Worm (Caenorhabditis elegans) whole organism, L3 larva: ENCODE results near the gene lgc-26.

Experiments
- R02D3.7 ChIP-seq: fragments of 150-350 bp; optimal IDR thresholded peaks from 2 replicates; lab custom pipeline; 2014; ENCODE audit warnings: missing biosample characterization, missing genetic modification characterization
- aly-2 ChIP-seq: fragments of 150-350 bp; optimal IDR thresholded peaks from 2 replicates; lab custom pipeline; 2014; ENCODE audit warnings: missing biosample characterization, missing genetic modification characterization
- ama-1 ChIP-seq: fragments of 150-350 bp; optimal IDR thresholded peaks from 2 replicates; lab custom pipeline; 2018
- ceh-16 ChIP-seq: sonication (generic microtip); optimal IDR thresholded peaks from 2 replicates; lab custom pipeline; 2017; ENCODE audit warnings: missing biosample characterization, missing genetic modification characterization
- ceh-28 ChIP-seq: fragments of 150-350 bp; optimal IDR thresholded peaks from 2 replicates; lab custom pipeline; 2014; ENCODE audit warnings: missing biosample characterization, missing genetic modification reagents, missing genetic modification characterization
- ceh-82 ChIP-seq: fragments of 150-350 bp; optimal IDR thresholded peaks from 2 replicates; lab custom pipeline; 2014; ENCODE audit warnings: missing biosample characterization, missing genetic modification characterization
- ceh-9 ChIP-seq: sonication (generic microtip); optimal IDR thresholded peaks from 2 replicates; lab custom pipeline; 2018; ENCODE audit warnings: missing biosample characterization, missing genetic modification characterization
- daf-12 ChIP-seq: fragments of 150-350 bp; optimal IDR thresholded peaks from 2 replicates; lab custom pipeline; 2014; ENCODE audit warnings: missing biosample characterization, missing genetic modification reagents, missing genetic modification characterization
- egl-5 ChIP-seq: fragments of 150-350 bp; optimal IDR thresholded peaks from 2 replicates; lab custom pipeline; 2017; ENCODE audit warnings: missing biosample characterization, missing genetic modification reagents, missing genetic modification characterization, inconsistent platforms
- elt-2 ChIP-seq: sonication (generic microtip); optimal IDR thresholded peaks from 2 replicates; lab custom pipeline; 2016; ENCODE audit warnings: missing genetic modification reagents, mild to moderate bottlenecking, missing genetic modification characterization, missing compliant biosample characterization
- elt-3 ChIP-seq, 3 experiments: fragments of 150-350 bp in 1 of 3; sonication (generic microtip) in 2 of 3; optimal IDR thresholded peaks; 2 replicates in 2 of 3; 4 replicates in 1 of 3; lab custom pipeline; 2014 to 2017; ENCODE audit warnings: missing biosample characterization in 3 of 3, missing genetic modification characterization in 3 of 3
- fkh-10 ChIP-seq: sonication (generic microtip); optimal IDR thresholded peaks from 2 replicates; lab custom pipeline; 2017; ENCODE audit warnings: missing biosample characterization, missing genetic modification reagents, missing genetic modification characterization
- fkh-2 ChIP-seq: fragments of 150-350 bp; optimal IDR thresholded peaks from 2 replicates; lab custom pipeline; 2014; ENCODE audit warnings: missing biosample characterization, missing genetic modification reagents, missing genetic modification characterization
- fos-1 ChIP-seq: fragments of 150-350 bp; optimal IDR thresholded peaks from 2 replicates; lab custom pipeline; 2014; ENCODE audit warnings: missing biosample characterization, missing genetic modification characterization
- hmg-11 ChIP-seq: sonication (generic microtip); optimal IDR thresholded peaks from 2 replicates; lab custom pipeline; 2016; ENCODE audit warnings: missing genetic modification characterization, missing compliant biosample characterization
- jun-1 ChIP-seq: fragments of 150-350 bp; optimal IDR thresholded peaks from 2 replicates; lab custom pipeline; 2014; ENCODE audit warnings: missing biosample characterization, missing genetic modification reagents, missing genetic modification characterization
- lin-15B ChIP-seq: fragments of 150-350 bp; optimal IDR thresholded peaks from 2 replicates; lab custom pipeline; 2014; ENCODE audit warnings: missing biosample characterization, missing genetic modification characterization
- mdl-1 ChIP-seq: fragments of 150-350 bp; optimal IDR thresholded peaks from 2 replicates; lab custom pipeline; 2014; ENCODE audit warnings: missing biosample characterization, missing genetic modification characterization
- nfya-1 ChIP-seq: sonication (generic microtip); optimal IDR thresholded peaks from 2 replicates; lab custom pipeline; 2017; ENCODE audit warnings: missing genetic modification characterization, mild to moderate bottlenecking, missing compliant biosample characterization, antibody characterized with exemption, moderate library complexity; ENCODE audit not compliant: insufficient read depth
- nhr-11 ChIP-seq: fragments of 150-350 bp; optimal IDR thresholded peaks from 2 replicates; lab custom pipeline; 2014; ENCODE audit warnings: missing biosample characterization, missing genetic modification characterization
- nhr-12 ChIP-seq: fragments of 150-350 bp; optimal IDR thresholded peaks from 2 replicates; lab custom pipeline; 2014; ENCODE audit warnings: missing biosample characterization, missing genetic modification characterization
- nhr-23 ChIP-seq: fragments of 150-350 bp; optimal IDR thresholded peaks from 2 replicates; lab custom pipeline; 2014; ENCODE audit warnings: missing biosample characterization, missing genetic modification reagents, missing genetic modification characterization
- nhr-237 ChIP-seq: fragments of 150-350 bp; optimal IDR thresholded peaks from 2 replicates; lab custom pipeline; 2014; ENCODE audit warnings: missing biosample characterization, missing genetic modification characterization
- nhr-25 ChIP-seq: sonication (generic microtip); optimal IDR thresholded peaks from 2 replicates; lab custom pipeline; 2017; ENCODE audit warnings: missing biosample characterization, missing genetic modification characterization
- nhr-28 ChIP-seq: fragments of 150-350 bp; optimal IDR thresholded peaks from 2 replicates; lab custom pipeline; 2014; ENCODE audit warnings: missing biosample characterization, missing genetic modification characterization
- nhr-67 ChIP-seq: fragments of 150-350 bp; optimal IDR thresholded peaks from 2 replicates; lab custom pipeline; 2014; ENCODE audit warnings: missing biosample characterization, missing genetic modification characterization
- nhr-76 ChIP-seq: fragments of 150-350 bp; sonication (generic microtip); optimal IDR thresholded peaks from 5 replicates; lab custom pipeline; 2014; ENCODE audit warnings: missing biosample characterization, missing genetic modification characterization
- nhr-77 ChIP-seq: fragments of 150-350 bp; optimal IDR thresholded peaks from 2 replicates; lab custom pipeline; 2014; ENCODE audit warnings: missing biosample characterization, missing genetic modification characterization
- skn-1 ChIP-seq: fragments of 150-350 bp; optimal IDR thresholded peaks from 2 replicates; lab custom pipeline; 2014; ENCODE audit warnings: missing biosample characterization, missing genetic modification characterization
- snpc-4 ChIP-seq: fragments of 150-350 bp; optimal IDR thresholded peaks from 2 replicates; lab custom pipeline; 2014; ENCODE audit warnings: missing biosample characterization, missing genetic modification characterization
- unc-39 ChIP-seq: sonication (generic microtip); optimal IDR thresholded peaks from 4 replicates; lab custom pipeline; 2017; ENCODE audit warnings: missing biosample characterization, missing genetic modification characterization
- unc-62 ChIP-seq: fragments of 150-350 bp; sonication (generic microtip); optimal IDR thresholded peaks from 4 replicates; lab custom pipeline; 2014; ENCODE audit warnings: missing biosample characterization, missing genetic modification reagents, missing genetic modification characterization
- zag-1 ChIP-seq: fragments of 150-350 bp; optimal IDR thresholded peaks from 2 replicates; lab custom pipeline; 2014; ENCODE audit warnings: missing biosample characterization, missing genetic modification characterization
- ztf-11 ChIP-seq: fragments of 150-350 bp; optimal IDR thresholded peaks from 2 replicates; lab custom pipeline; 2014; ENCODE audit warnings: missing biosample characterization, missing genetic modification characterization
- ztf-4 ChIP-seq: fragments of 150-350 bp; optimal IDR thresholded peaks from 2 replicates; lab custom pipeline; 2014; ENCODE audit warnings: missing biosample characterization, missing genetic modification characterization

The lgc-26 gene

DNA sequence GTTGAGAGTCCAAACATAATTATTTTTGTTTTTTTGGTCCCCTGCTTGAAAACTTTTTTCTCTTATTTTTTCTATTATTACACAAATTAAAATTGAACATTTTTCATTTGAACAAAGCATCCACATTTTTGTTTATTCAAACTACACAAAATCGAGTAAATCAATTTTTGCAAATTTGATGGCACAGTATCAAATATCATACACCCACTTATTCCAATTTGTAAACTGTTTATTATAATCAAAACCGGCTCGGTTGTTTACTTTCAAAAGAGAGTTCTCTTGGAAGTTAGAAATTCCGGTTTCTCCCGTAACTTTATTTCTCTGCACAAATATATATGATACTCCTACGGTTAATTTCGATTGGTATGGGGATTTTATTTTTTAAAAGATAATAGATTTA is at the start of gene lgc-26:
Gene lgc-26, plus strand, starts transcription at position 301 of the 400 bp plus-strand sequence.
- no peak for TF ChIP-seq egl-5 (tag; lab: Kevin White, UChicago)

DNA sequence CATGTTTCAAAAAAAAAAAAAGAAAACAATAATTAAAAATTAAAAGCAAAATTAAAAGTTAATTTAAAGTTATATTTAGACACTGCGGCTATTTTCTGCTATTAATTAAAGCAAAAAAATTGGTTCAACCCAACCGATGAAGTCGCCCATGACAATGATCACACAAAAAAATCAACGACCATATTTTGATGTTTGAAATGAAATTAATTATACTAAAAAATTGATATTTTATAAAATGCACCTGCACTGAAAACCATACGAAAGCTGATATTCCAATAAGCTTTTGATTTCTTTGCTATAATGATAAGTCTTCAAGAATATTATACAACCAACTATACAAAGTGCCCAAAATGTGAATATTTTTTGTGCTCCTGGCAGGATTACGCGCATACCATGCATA is 48.5 kb upstream of the lgc-26 start, which contains the start of gene srh-80:
Gene srh-80, plus strand, starts transcription at position 301 of the 400 bp plus-strand sequence.
- TF ChIP-seq elt-3 (tag; optimal IDR thresholded peaks at IDR 0.05; lab: Kevin White, UChicago) = no peak
- no peak for TF ChIP-seq unc-62
- no peak for TF ChIP-seq nhr-76 (tag; lab: Kevin White, UChicago)
- no peak for TF ChIP-seq ceh-16 (tag; lab: Kevin White, UChicago)
- no peak for TF ChIP-seq daf-12 (tag; lab: Kevin White, UChicago)
- TF ChIP-seq ztf-11 (tag; lab: Kevin White, UChicago) = no peak
- no peak for TF ChIP-seq ceh-9
- no peak for TF ChIP-seq unc-39
- no peak for TF ChIP-seq zag-1 (tag; lab: Kevin White, UChicago)
- TF ChIP-seq elt-2 = no peak
- TF ChIP-seq jun-1 (tag; lab: Kevin White, UChicago) = no peak
- no peak for TF ChIP-seq fkh-2
- no peak for TF ChIP-seq snpc-4 (tag; lab: Kevin White, UChicago)
- no peak for TF ChIP-seq nhr-77 (tag; lab: Kevin White, UChicago)
- no peak for TF ChIP-seq ama-1 (lab: Kevin White, UChicago)
- no peak for TF ChIP-seq aly-2 (tag; lab: Kevin White, UChicago)

DNA sequence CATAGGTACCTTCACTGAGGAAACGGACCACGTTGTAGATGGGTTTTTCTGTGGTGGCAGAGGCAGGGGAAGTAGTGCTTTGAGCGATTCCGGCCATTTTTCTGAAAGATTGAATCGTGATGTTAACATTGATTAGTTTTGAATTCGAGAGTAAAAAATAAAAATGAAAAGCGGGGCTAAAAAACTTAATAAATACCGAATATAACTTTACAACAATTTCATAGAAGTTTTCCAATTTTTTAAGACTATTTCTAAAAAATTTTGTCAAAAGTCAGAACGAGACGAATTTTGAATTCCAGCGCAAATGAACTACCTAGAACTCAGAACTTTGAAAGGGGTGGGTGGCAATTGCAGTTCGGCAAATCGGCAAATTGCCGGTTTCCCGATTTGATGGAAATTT is 33.5 kb upstream of the lgc-26 start, which contains the start of gene kin-33:
Gene kin-33, minus strand, starts transcription at position 101 of the 400 bp plus-strand sequence.
- TF ChIP-seq nhr-67 (tag; lab: Kevin White, UChicago) (no peak), nhr-23 (tag; lab: Kevin White, UChicago) (no peak), hmg-11 (tag; lab: Kevin White, UChicago) (no peak), ama-1 (lab: Kevin White, UChicago) (no peak), nhr-28 (no peak), fos-1 (tag; lab: Kevin White, UChicago) (no peak), elt-2 (no peak), unc-39 (no peak), fkh-10 (GFP tag; lab: Kevin White, UChicago) (no peak), nfya-1 (tag; lab: Kevin White, UChicago) (no peak), ceh-82 (tag; lab: Kevin White, UChicago) (no peak), nhr-25 (tag; lab: Kevin White, UChicago) (no peak), fkh-2 (no peak), ztf-4 (tag; lab: Kevin White, UChicago) (no peak), ceh-28 (tag; lab: Kevin White, UChicago) (no peak), elt-3 (tag; optimal IDR thresholded peaks at IDR 0.05; lab: Kevin White, UChicago) (no peak), mdl-1 (tag; lab: Kevin White, UChicago) (no peak), lin-15B (tag; lab: Kevin White, UChicago) (no peak)

DNA sequence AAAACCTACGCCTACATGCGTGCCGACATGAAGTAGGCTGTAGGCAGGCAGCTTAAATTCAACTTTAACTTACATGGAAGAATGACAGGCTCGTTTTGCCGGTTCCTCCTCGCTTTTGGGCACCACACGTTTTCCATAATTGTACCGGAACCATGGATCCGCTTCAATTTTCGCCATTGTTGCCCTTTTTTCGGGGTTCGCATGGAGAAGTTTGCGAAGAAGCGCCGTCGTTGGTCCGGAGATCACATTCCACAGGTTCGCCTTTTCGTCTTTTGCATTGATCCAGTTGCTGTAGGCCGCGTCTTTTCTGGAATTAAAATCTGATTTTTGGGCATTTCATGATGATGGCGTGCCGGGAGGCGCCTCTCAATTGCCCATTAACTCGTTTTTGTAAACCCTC is 31.1 kb upstream of the lgc-26 start:
- TF ChIP-seq nhr-67 (tag; lab: Kevin White, UChicago) = no peak
- no peak for TF ChIP-seq R02D3.7 (tag; lab: Kevin White, UChicago)
- TF ChIP-seq skn-1 = no peak

DNA sequence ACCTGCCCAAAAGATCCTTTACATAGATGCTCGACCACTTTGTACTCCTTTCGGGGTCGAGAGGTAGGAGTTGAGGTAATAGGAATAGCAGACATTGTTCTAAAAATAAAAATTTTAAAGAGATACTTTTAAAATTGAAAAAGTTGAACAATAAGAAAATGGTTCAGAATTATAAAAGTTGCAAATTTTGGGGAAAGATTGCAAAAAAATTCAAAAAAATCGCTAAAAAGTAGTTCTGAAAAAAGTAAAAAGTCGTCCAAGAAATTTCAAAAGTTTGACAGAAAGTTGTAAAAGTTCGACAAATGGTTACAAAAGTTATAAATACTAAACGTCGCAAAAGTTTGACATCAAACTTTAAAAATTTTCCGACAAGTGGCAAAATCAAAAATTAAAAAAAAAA is 30.0 kb upstream of the lgc-26 start, which contains the start of gene R02C2.1:
Gene R02C2.1, minus strand, starts transcription at position 101 of the 400 bp plus-strand sequence.
- TF ChIP-seq fos-1 (tag; lab: Kevin White, UChicago) (no peak), elt-3 (tag; optimal IDR thresholded peaks at IDR 0.05; lab: Kevin White, UChicago) (no peak), nhr-11 (tag; lab: Kevin White, UChicago) (no peak), nhr-237 (tag; lab: Kevin White, UChicago) (no peak), nhr-12 (tag; lab: Kevin White, UChicago) (no peak)
